Worm (Caenorhabditis elegans) whole organism, midembryonic: Measurements from ENCODE around the gene tceb-3.
"Not testable (repeated sequence)": the region's sequence is repeated elsewhere in the genome, so short reads cannot be mapped to it uniquely, and the experiment has no call there.

ENCODE experiments used
- T22C8.4 ChIP-seq: fragments of 200-800 bp; sonication (Bioruptor generic); IDR thresholded peaks from 2 replicates; pipeline ENCODE4 v1.3.6; 2022; ENCODE audit warnings: missing genetic modification characterization, missing compliant biosample characterization
- cog-1 ChIP-seq: sonication (generic microtip); optimal IDR thresholded peaks from 2 replicates; lab custom pipeline; 2016; ENCODE audit warnings: missing genetic modification characterization, missing compliant biosample characterization
- flt-1 ChIP-seq: fragments of 200-800 bp; sonication (Bioruptor generic); IDR thresholded peaks from 2 replicates; pipeline ENCODE4 v1.3.6; 2022; ENCODE audit warnings: missing genetic modification characterization, missing compliant biosample characterization
- klf-2 ChIP-seq: fragments of 200-800 bp; sonication (Bioruptor generic); conservative IDR thresholded peaks from 2 replicates; pipeline ENCODE4 v1.3.6; 2022; ENCODE audit warnings: missing genetic modification reagents, missing genetic modification characterization, missing compliant biosample characterization
- med-1 ChIP-seq: sonication (generic microtip); optimal IDR thresholded peaks from 2 replicates; lab custom pipeline; 2017; ENCODE audit warnings: missing genetic modification characterization, mild to moderate bottlenecking, missing compliant biosample characterization, antibody characterized with exemption, missing genetic modification reagents; ENCODE audit not compliant: insufficient read depth
- ref-1 ChIP-seq: fragments of 200-800 bp; sonication (Bioruptor generic); conservative IDR thresholded peaks from 2 replicates; pipeline ENCODE4 v1.3.6; 2022; ENCODE audit warnings: missing genetic modification reagents, missing genetic modification characterization, missing compliant biosample characterization
- tab-1 ChIP-seq: fragments of 200-800 bp; sonication (Bioruptor generic); IDR thresholded peaks from 2 replicates; pipeline ENCODE4 v1.3.6; 2022; ENCODE audit warnings: missing genetic modification characterization, missing compliant biosample characterization
- ztf-23 ChIP-seq: fragments of 200-800 bp; sonication (Bioruptor generic); IDR thresholded peaks from 2 replicates; pipeline ENCODE4 v1.3.6; 2022; ENCODE audit warnings: missing genetic modification reagents, missing genetic modification characterization, missing compliant biosample characterization
- ztf-29 ChIP-seq: fragments of 200-800 bp; sonication (Bioruptor generic); IDR thresholded peaks from 2 replicates; pipeline ENCODE4 v1.3.6; 2022; ENCODE audit warnings: missing genetic modification reagents, missing genetic modification characterization, missing compliant biosample characterization

tceb-3 gene

ce11 chrII:10912995-10913394 lies 34.2 kb downstream of the tceb-3 start:
- TF ChIP-seq tab-1 (GFP tag; lab: Robert Waterston, UW), result no peak
- TF ChIP-seq cog-1 (tag; lab: Kevin White, UChicago), result no peak
- no peak for TF ChIP-seq ref-1 (GFP tag; lab: Robert Waterston, UW)
- no peak for TF ChIP-seq T22C8.4
- TF ChIP-seq ztf-29 (GFP tag; lab: Robert Waterston, UW), result no peak
- no peak for TF ChIP-seq ztf-23 (GFP tag; lab: Robert Waterston, UW)
- TF ChIP-seq med-1 (GFP tag; lab: Kevin White, UChicago), result no peak
- no peak for TF ChIP-seq flt-1
- no peak for TF ChIP-seq klf-2 (GFP tag; lab: Robert Waterston, UW)

ce11 chrII:10910219-10910618 lies 37.0 kb downstream of the tceb-3 start, which contains the start of gene sra-11:
Gene sra-11 (minus strand): TSS chrII:10910319.
- no peak for TF ChIP-seq med-1 (GFP tag; lab: Kevin White, UChicago)
- TF ChIP-seq klf-2 (GFP tag; lab: Robert Waterston, UW), result no peak
- no peak for TF ChIP-seq T22C8.4
- no peak for TF ChIP-seq ztf-29 (GFP tag; lab: Robert Waterston, UW)
- no peak for TF ChIP-seq flt-1
- no peak for TF ChIP-seq tab-1 (GFP tag; lab: Robert Waterston, UW)
- TF ChIP-seq ztf-23 (GFP tag; lab: Robert Waterston, UW), result no peak
- no peak for TF ChIP-seq ref-1 (GFP tag; lab: Robert Waterston, UW)
- TF ChIP-seq cog-1 (tag; lab: Kevin White, UChicago), result no peak

ce11 chrII:10904379-10904778 lies 42.8 kb downstream of the tceb-3 start, which contains the start of gene sra-12:
Gene sra-12 (minus strand): TSS chrII:10904479.
- TF ChIP-seq flt-1; klf-2 (GFP tag; lab: Robert Waterston, UW); T22C8.4: not testable (repeated sequence)

- no peak for TF ChIP-seq ztf-23 (GFP tag; lab: Robert Waterston, UW)
- TF ChIP-seq cog-1 (tag; lab: Kevin White, UChicago), result no peak
- TF ChIP-seq med-1 (GFP tag; lab: Kevin White, UChicago), result no peak
- no peak for TF ChIP-seq ztf-29 (GFP tag; lab: Robert Waterston, UW)
These were observed 45.1 kb downstream of the tceb-3 start, which contains the start of gene gly-1 for ce11 chrII:10902104-10902503. Gene gly-1 (minus strand): TSS chrII:10902204.

- no peak for TF ChIP-seq T22C8.4
- no peak for TF ChIP-seq cog-1 (tag; lab: Kevin White, UChicago)
These were observed 48.2 kb downstream of the tceb-3 start for ce11 chrII:10898998-10899397.

- TF ChIP-seq cog-1 (tag; lab: Kevin White, UChicago) (no peak), ref-1 (GFP tag; lab: Robert Waterston, UW) (no peak), ztf-23 (GFP tag; lab: Robert Waterston, UW) (no peak), med-1 (GFP tag; lab: Kevin White, UChicago) (no peak), klf-2 (GFP tag; lab: Robert Waterston, UW) (no peak), T22C8.4 (no peak), tab-1 (GFP tag; lab: Robert Waterston, UW) (no peak), flt-1 (no peak)
These were observed 51.3 kb downstream of the tceb-3 start for ce11 chrII:10895959-10896358.

ce11 chrII:10894996-10895395 lies 52.2 kb downstream of the tceb-3 start, which contains the start of gene sra-10:
Gene sra-10 (minus strand): TSS chrII:10895096.
- TF ChIP-seq ref-1 (GFP tag; lab: Robert Waterston, UW), result no peak
- no peak for TF ChIP-seq med-1 (GFP tag; lab: Kevin White, UChicago)
